Fruit fly (Drosophila melanogaster): ENCODE results near the gene obst-H.

dm6 chr3L:15513264-15513663 lies 15.8 kb downstream of the obst-H start:
- TF ChIP-seq pan (optimal IDR thresholded peaks at IDR 0.05) (no peak), usp (GFP tag; optimal IDR thresholded peaks at IDR 0.05) (no peak)
